Fruit fly (Drosophila melanogaster) whole organism, adult: Measurements from ENCODE around the gene sinu.

Source experiments
- CG12768 ChIP-seq: fragments of 200-800 bp; sonication (Bioruptor generic); optimal IDR thresholded peaks from 2 replicates; lab custom pipeline; 2017; ENCODE audit warnings: missing biosample characterization, missing genetic modification characterization, mild to moderate bottlenecking, moderate library complexity, missing genetic modification reagents
- CG33017 ChIP-seq: fragments of 200-800 bp; sonication (Bioruptor generic); optimal IDR thresholded peaks from 2 replicates; lab custom pipeline; 2018; ENCODE audit warnings: missing biosample characterization, mild to moderate bottlenecking, missing genetic modification characterization, moderate library complexity
- cic ChIP-seq: fragments of 200-800 bp; sonication (Bioruptor generic); optimal IDR thresholded peaks from 2 replicates; lab custom pipeline; 2017; ENCODE audit warnings: missing biosample characterization, mild to moderate bottlenecking, missing genetic modification characterization, moderate library complexity

- TF ChIP-seq cic (GFP tag; lab: Kevin White, UChicago) (no peak), CG12768 (GFP tag; lab: Kevin White, UChicago) (no peak), CG33017 (tag; lab: Kevin White, UChicago) (no peak)
Measured at dm6 chr3L:5608786-5609370, 47.5 kb upstream of the sinu start.
